Worm (Caenorhabditis elegans): ENCODE results near the gene nex-3.
A peak's percentile ranks its signal among the peaks of the same experiment; 100 is the strongest.

The nex-3 gene

DNA sequence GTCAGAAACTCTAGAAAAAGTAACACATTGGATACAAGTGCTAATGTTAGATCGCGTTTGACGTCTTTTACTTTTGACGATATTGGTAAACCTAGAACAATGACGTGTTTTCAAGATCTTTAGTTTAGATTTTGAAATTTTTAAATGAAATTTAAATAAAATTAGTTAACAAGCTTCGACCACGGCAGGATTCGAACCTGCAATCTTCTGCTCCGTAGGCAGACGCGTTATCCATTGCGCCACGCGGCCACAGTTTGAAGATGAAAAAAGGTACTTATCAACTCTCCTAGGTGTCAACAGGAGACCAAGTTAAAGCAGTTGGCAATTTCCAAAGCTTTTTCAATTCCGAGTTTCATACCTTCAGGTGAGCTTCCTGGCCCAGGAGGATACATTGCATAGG is 7.5 kb downstream of the nex-3 start (continued):
- TF ChIP-seq rpc-1 (optimal IDR thresholded peaks at IDR 0.05) (peak; percentile 63), rpc-1 (tag; optimal IDR thresholded peaks at IDR 0.05) (peak; percentile 81), Y53F4B.3 (GFP tag; IDR thresholded peaks at IDR 0.05) (0 out of 2 replicates have a peak, but pooled peaks have one; percentile 12), nhr-90 (tag; optimal IDR thresholded peaks at IDR 0.05) (peak; percentile 33), lin-35 (GFP tag; optimal IDR thresholded peaks at IDR 0.05) (no peak), attf-3 (GFP tag; conservative IDR thresholded peaks at IDR 0.05) (no peak), hlh-12 (tag; optimal IDR thresholded peaks at IDR 0.05) (peak; percentile 57), lir-1 (GFP tag; conservative IDR thresholded peaks at IDR 0.05) (no peak), F52B5.7 (tag; optimal IDR thresholded peaks at IDR 0.05) (no peak), T07F8.4 (tag; optimal IDR thresholded peaks at IDR 0.05) (peak; percentile 23), nfya-2 (GFP tag; IDR thresholded peaks at IDR 0.05) (no peak), F55B11.4 (tag; optimal IDR thresholded peaks at IDR 0.05; ENCODE audit: borderline replicate concordance, insufficient read depth) (no peak), tbp1 (GFP tag; optimal IDR thresholded peaks at IDR 0.05) (peak; percentile 93), rcor-1 (GFP tag; IDR thresholded peaks at IDR 0.05) (no peak), madf-8 (GFP tag; conservative IDR thresholded peaks at IDR 0.05) (0 out of 2 replicates have a peak, but pooled peaks have one; percentile 14), T26A5.8 (tag; optimal IDR thresholded peaks at IDR 0.05) (no peak), F33H1.4 (GFP tag; IDR thresholded peaks at IDR 0.05) (peak; percentile 27; the same call in 1 of the 2 replicates), nhr-27 (tag; optimal IDR thresholded peaks at IDR 0.05) (no peak), lin-54 (GFP tag; optimal IDR thresholded peaks at IDR 0.05) (peak; percentile 41), ztf-22 (GFP tag; optimal IDR thresholded peaks at IDR 0.05) (no peak), lin-40 (tag; optimal IDR thresholded peaks at IDR 0.05) (no peak), ceh-91 (GFP tag; IDR thresholded peaks at IDR 0.05) (no peak), chd-7 (tag; optimal IDR thresholded peaks at IDR 0.05) (no peak), repo-1 (tag; optimal IDR thresholded peaks at IDR 0.05) (no peak), F23B12.7 (tag; optimal IDR thresholded peaks at IDR 0.05; ENCODE audit: insufficient read depth) (peak; percentile 53), nhr-179 (tag; optimal IDR thresholded peaks at IDR 0.05) (no peak), ama-1 (optimal IDR thresholded peaks at IDR 0.05) (no peak), ama-1 (GFP tag; optimal IDR thresholded peaks at IDR 0.05) (no peak), ceh-58 (GFP tag; IDR thresholded peaks at IDR 0.05) (no peak), lsl-1 (GFP tag; optimal IDR thresholded peaks at IDR 0.05) (peak; percentile 40), D2030.7 (GFP tag; IDR thresholded peaks at IDR 0.05) (peak; percentile 69; the same call in 1 of the 2 replicates), snpc-1.3 (tag; optimal IDR thresholded peaks at IDR 0.05; ENCODE audit: insufficient read depth) (peak; percentile 55), madf-10 (tag; optimal IDR thresholded peaks at IDR 0.05) (peak; percentile 27), bed-1 (GFP tag; IDR thresholded peaks at IDR 0.05) (no peak), mel-28 (tag; optimal IDR thresholded peaks at IDR 0.05; ENCODE audit: borderline replicate concordance) (no peak), hmg-1.2 (GFP tag; IDR thresholded peaks at IDR 0.05) (peak; percentile 48; the same call in 1 of the 2 replicates), aptf-2 (GFP tag; conservative IDR thresholded peaks at IDR 0.05) (no peak), ztf-18 (tag; optimal IDR thresholded peaks at IDR 0.05) (peak; percentile 73), nfya-1 (tag; optimal IDR thresholded peaks at IDR 0.05; ENCODE audit: borderline replicate concordance, insufficient read depth) (no peak), ztf-25 (GFP tag; IDR thresholded peaks at IDR 0.05) (0 out of 2 replicates have a peak, but pooled peaks have one; percentile 47), pbrm-1 (GFP tag; IDR thresholded peaks at IDR 0.05) (peak; percentile 61; the same call in 1 of the 2 replicates), B0261.1 (tag; optimal IDR thresholded peaks at IDR 0.05) (peak; percentile 71), mes-4 (tag; optimal IDR thresholded peaks at IDR 0.05) (peak; percentile 57), ztf-26 (tag; optimal IDR thresholded peaks at IDR 0.05) (no peak), unc-130 (GFP tag; optimal IDR thresholded peaks at IDR 0.05) (no peak), egrh-3 (GFP tag; IDR thresholded peaks at IDR 0.05) (no peak), B0019.2 (GFP tag; conservative IDR thresholded peaks at IDR 0.05) (no peak), madf-6 (GFP tag; IDR thresholded peaks at IDR 0.05) (peak; percentile 69), nfyb-1 (GFP tag; IDR thresholded peaks at IDR 0.05) (no peak)
